Worm (Caenorhabditis elegans) whole organism, L3 larva: ENCODE results near the gene T14G11.1.

Source experiments
- R02D3.7 ChIP-seq: fragments of 150-350 bp; optimal IDR thresholded peaks from 2 replicates; lab custom pipeline; 2014; ENCODE audit warnings: missing biosample characterization, missing genetic modification characterization
- ZK546.5 ChIP-seq: sonication (generic microtip); optimal IDR thresholded peaks from 2 replicates; lab custom pipeline; 2017; ENCODE audit warnings: missing biosample characterization, missing genetic modification characterization
- ceh-16 ChIP-seq: sonication (generic microtip); optimal IDR thresholded peaks from 2 replicates; lab custom pipeline; 2017; ENCODE audit warnings: missing biosample characterization, missing genetic modification characterization
- ceh-28 ChIP-seq: fragments of 150-350 bp; optimal IDR thresholded peaks from 2 replicates; lab custom pipeline; 2014; ENCODE audit warnings: missing biosample characterization, missing genetic modification reagents, missing genetic modification characterization
- ceh-82 ChIP-seq: fragments of 150-350 bp; optimal IDR thresholded peaks from 2 replicates; lab custom pipeline; 2014; ENCODE audit warnings: missing biosample characterization, missing genetic modification characterization
- ceh-9 ChIP-seq: sonication (generic microtip); optimal IDR thresholded peaks from 2 replicates; lab custom pipeline; 2018; ENCODE audit warnings: missing biosample characterization, missing genetic modification characterization
- egl-27 ChIP-seq: sonication (generic microtip); optimal IDR thresholded peaks from 4 replicates; lab custom pipeline; 2017; ENCODE audit warnings: missing biosample characterization, missing genetic modification reagents, missing genetic modification characterization
- egl-5 ChIP-seq: fragments of 150-350 bp; optimal IDR thresholded peaks from 2 replicates; lab custom pipeline; 2017; ENCODE audit warnings: missing biosample characterization, missing genetic modification reagents, missing genetic modification characterization, inconsistent platforms
- elt-2 ChIP-seq: sonication (generic microtip); optimal IDR thresholded peaks from 2 replicates; lab custom pipeline; 2016; ENCODE audit warnings: missing genetic modification reagents, mild to moderate bottlenecking, missing genetic modification characterization, missing compliant biosample characterization
- elt-3 ChIP-seq, 3 experiments: fragments of 150-350 bp in 1 of 3; sonication (generic microtip) in 2 of 3; optimal IDR thresholded peaks; 2 replicates in 2 of 3; 4 replicates in 1 of 3; lab custom pipeline; 2014 to 2017; ENCODE audit warnings: missing biosample characterization in 3 of 3, missing genetic modification characterization in 3 of 3
- fkh-10 ChIP-seq: sonication (generic microtip); optimal IDR thresholded peaks from 2 replicates; lab custom pipeline; 2017; ENCODE audit warnings: missing biosample characterization, missing genetic modification reagents, missing genetic modification characterization
- fos-1 ChIP-seq: fragments of 150-350 bp; optimal IDR thresholded peaks from 2 replicates; lab custom pipeline; 2014; ENCODE audit warnings: missing biosample characterization, missing genetic modification characterization
- hmg-11 ChIP-seq: sonication (generic microtip); optimal IDR thresholded peaks from 2 replicates; lab custom pipeline; 2016; ENCODE audit warnings: missing genetic modification characterization, missing compliant biosample characterization
- jun-1 ChIP-seq: fragments of 150-350 bp; optimal IDR thresholded peaks from 2 replicates; lab custom pipeline; 2014; ENCODE audit warnings: missing biosample characterization, missing genetic modification reagents, missing genetic modification characterization
- lin-15B ChIP-seq: fragments of 150-350 bp; optimal IDR thresholded peaks from 2 replicates; lab custom pipeline; 2014; ENCODE audit warnings: missing biosample characterization, missing genetic modification characterization
- lin-39 ChIP-seq: fragments of 150-350 bp; optimal IDR thresholded peaks from 2 replicates; lab custom pipeline; 2018; ENCODE audit warnings: missing biosample characterization, missing genetic modification reagents, missing genetic modification characterization
- lsy-12 ChIP-seq: sonication (generic microtip); optimal IDR thresholded peaks from 2 replicates; lab custom pipeline; 2016; ENCODE audit warnings: mild to moderate bottlenecking, missing genetic modification characterization, missing compliant biosample characterization
- mml-1 ChIP-seq: fragments of 150-350 bp; sonication (generic microtip); optimal IDR thresholded peaks from 3 replicates; lab custom pipeline; 2014; ENCODE audit warnings: missing biosample characterization, missing genetic modification characterization
- nfya-1 ChIP-seq: sonication (generic microtip); optimal IDR thresholded peaks from 2 replicates; lab custom pipeline; 2017; ENCODE audit warnings: missing genetic modification characterization, mild to moderate bottlenecking, missing compliant biosample characterization, antibody characterized with exemption, moderate library complexity; ENCODE audit not compliant: insufficient read depth
- nhr-11 ChIP-seq: fragments of 150-350 bp; optimal IDR thresholded peaks from 2 replicates; lab custom pipeline; 2014; ENCODE audit warnings: missing biosample characterization, missing genetic modification characterization
- nhr-12 ChIP-seq: fragments of 150-350 bp; optimal IDR thresholded peaks from 2 replicates; lab custom pipeline; 2014; ENCODE audit warnings: missing biosample characterization, missing genetic modification characterization
- nhr-23 ChIP-seq: fragments of 150-350 bp; optimal IDR thresholded peaks from 2 replicates; lab custom pipeline; 2014; ENCODE audit warnings: missing biosample characterization, missing genetic modification reagents, missing genetic modification characterization
- nhr-237 ChIP-seq: fragments of 150-350 bp; optimal IDR thresholded peaks from 2 replicates; lab custom pipeline; 2014; ENCODE audit warnings: missing biosample characterization, missing genetic modification characterization
- nhr-25 ChIP-seq: sonication (generic microtip); optimal IDR thresholded peaks from 2 replicates; lab custom pipeline; 2017; ENCODE audit warnings: missing biosample characterization, missing genetic modification characterization
- nhr-28 ChIP-seq: fragments of 150-350 bp; optimal IDR thresholded peaks from 2 replicates; lab custom pipeline; 2014; ENCODE audit warnings: missing biosample characterization, missing genetic modification characterization
- nhr-43 ChIP-seq: sonication (generic microtip); optimal IDR thresholded peaks from 2 replicates; lab custom pipeline; 2016; ENCODE audit warnings: mild to moderate bottlenecking, missing genetic modification characterization, missing compliant biosample characterization; ENCODE audit not compliant: poor library complexity, severe bottlenecking
- nhr-67 ChIP-seq: fragments of 150-350 bp; optimal IDR thresholded peaks from 2 replicates; lab custom pipeline; 2014; ENCODE audit warnings: missing biosample characterization, missing genetic modification characterization
- nhr-76 ChIP-seq: fragments of 150-350 bp; sonication (generic microtip); optimal IDR thresholded peaks from 5 replicates; lab custom pipeline; 2014; ENCODE audit warnings: missing biosample characterization, missing genetic modification characterization
- pha-4 ChIP-seq: fragments of 150-350 bp; optimal IDR thresholded peaks from 2 replicates; lab custom pipeline; 2014; ENCODE audit warnings: missing biosample characterization, missing genetic modification reagents, missing genetic modification characterization
- pqm-1 ChIP-seq: fragments of 150-350 bp; optimal IDR thresholded peaks from 2 replicates; lab custom pipeline; 2017; ENCODE audit warnings: missing biosample characterization, missing genetic modification characterization, inconsistent platforms
- sea-2 ChIP-seq: fragments of 150-350 bp; sonication (generic microtip); optimal IDR thresholded peaks from 4 replicates; lab custom pipeline; 2014; ENCODE audit warnings: missing biosample characterization, missing genetic modification reagents, missing genetic modification characterization
- snpc-4 ChIP-seq: fragments of 150-350 bp; optimal IDR thresholded peaks from 2 replicates; lab custom pipeline; 2014; ENCODE audit warnings: missing biosample characterization, missing genetic modification characterization
- unc-39 ChIP-seq: sonication (generic microtip); optimal IDR thresholded peaks from 4 replicates; lab custom pipeline; 2017; ENCODE audit warnings: missing biosample characterization, missing genetic modification characterization
- unc-62 ChIP-seq: fragments of 150-350 bp; sonication (generic microtip); optimal IDR thresholded peaks from 4 replicates; lab custom pipeline; 2014; ENCODE audit warnings: missing biosample characterization, missing genetic modification reagents, missing genetic modification characterization
- ztf-11 ChIP-seq: fragments of 150-350 bp; optimal IDR thresholded peaks from 2 replicates; lab custom pipeline; 2014; ENCODE audit warnings: missing biosample characterization, missing genetic modification characterization
- ztf-4 ChIP-seq: fragments of 150-350 bp; optimal IDR thresholded peaks from 2 replicates; lab custom pipeline; 2014; ENCODE audit warnings: missing biosample characterization, missing genetic modification characterization

T14G11.1 gene

DNA sequence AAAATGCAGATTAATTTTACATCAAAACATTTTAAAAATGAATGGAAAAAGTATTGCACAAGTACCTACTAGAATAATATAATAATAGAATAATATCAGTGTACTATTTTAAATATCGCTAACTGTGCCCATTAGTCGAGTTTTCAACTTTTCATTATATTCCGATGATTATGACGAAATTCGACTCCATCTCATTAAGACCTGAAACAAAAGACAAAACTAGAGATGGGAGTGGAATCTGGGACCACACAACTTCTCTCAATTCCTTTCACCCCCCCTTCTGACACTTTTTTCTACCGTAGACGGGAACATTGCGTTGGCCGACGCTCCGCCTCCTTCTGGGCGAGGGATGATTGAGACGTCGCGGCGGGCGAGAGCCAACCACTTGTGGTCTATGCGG, 15.5 kb upstream of the T14G11.1 start, which contains the start of gene ser-7:
Gene ser-7, plus strand, starts transcription at position 301 of the 400 bp plus-strand sequence.
- TF ChIP-seq fkh-10 (GFP tag; lab: Kevin White, UChicago): no peak
- TF ChIP-seq ceh-82: no peak
- no peak for TF ChIP-seq nhr-23 (tag; lab: Kevin White, UChicago)
- no peak for TF ChIP-seq mml-1 (tag; lab: Kevin White, UChicago)
- TF ChIP-seq pha-4 (tag; lab: Kevin White, UChicago): no peak
- no peak for TF ChIP-seq pqm-1
- no peak for TF ChIP-seq nhr-28 (tag; lab: Kevin White, UChicago)
- no peak for TF ChIP-seq hmg-11 (tag; lab: Kevin White, UChicago)
- no peak for TF ChIP-seq nhr-237 (tag; lab: Kevin White, UChicago)
- TF ChIP-seq nhr-11 (tag; lab: Kevin White, UChicago): no peak
- TF ChIP-seq ZK546.5: no peak
- TF ChIP-seq ceh-16 (tag; lab: Kevin White, UChicago): no peak

DNA sequence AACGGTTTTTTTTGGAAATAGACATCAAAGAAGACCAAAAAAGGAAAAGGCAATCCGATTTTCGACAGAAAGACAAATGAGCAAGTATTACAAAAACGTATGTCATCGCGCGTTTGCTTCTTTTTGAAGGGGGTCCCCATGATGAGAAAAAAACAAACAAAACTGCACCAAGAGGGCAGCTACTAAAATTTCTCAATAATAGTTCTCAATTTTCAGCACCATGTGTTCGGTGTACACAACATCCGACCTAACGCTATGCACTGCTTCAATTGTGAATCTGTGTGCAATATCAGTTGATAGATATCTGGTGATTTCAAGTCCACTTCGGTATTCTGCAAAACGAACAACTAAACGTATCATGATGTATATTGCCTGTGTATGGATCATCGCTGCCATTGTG, 14.3 kb upstream of the T14G11.1 start:
- TF ChIP-seq sea-2 (GFP tag; lab: Kevin White, UChicago): no peak
- TF ChIP-seq elt-3 (tag; optimal IDR thresholded peaks at IDR 0.05; lab: Kevin White, UChicago): no peak
- TF ChIP-seq jun-1 (tag; lab: Kevin White, UChicago): no peak
- TF ChIP-seq ztf-11 (tag; lab: Kevin White, UChicago): no peak
- TF ChIP-seq unc-62: no peak
- no peak for TF ChIP-seq nhr-76 (tag; lab: Kevin White, UChicago)
- TF ChIP-seq ceh-9: no peak
- no peak for TF ChIP-seq fos-1 (tag; lab: Kevin White, UChicago)
- no peak for TF ChIP-seq egl-27
- TF ChIP-seq lsy-12 (tag; lab: Kevin White, UChicago): no peak
- TF ChIP-seq mml-1 (tag; lab: Kevin White, UChicago): no peak
- TF ChIP-seq elt-2 (tag; lab: Kevin White, UChicago): no peak
- TF ChIP-seq nhr-237 (tag; lab: Kevin White, UChicago): no peak
- no peak for TF ChIP-seq unc-39
- no peak for TF ChIP-seq ceh-16 (tag; lab: Kevin White, UChicago)
- no peak for TF ChIP-seq nhr-12 (tag; lab: Kevin White, UChicago)
- no peak for TF ChIP-seq egl-5 (tag; lab: Kevin White, UChicago)
- TF ChIP-seq snpc-4: no peak
- TF ChIP-seq, all 47 proteins: peak for 0

DNA sequence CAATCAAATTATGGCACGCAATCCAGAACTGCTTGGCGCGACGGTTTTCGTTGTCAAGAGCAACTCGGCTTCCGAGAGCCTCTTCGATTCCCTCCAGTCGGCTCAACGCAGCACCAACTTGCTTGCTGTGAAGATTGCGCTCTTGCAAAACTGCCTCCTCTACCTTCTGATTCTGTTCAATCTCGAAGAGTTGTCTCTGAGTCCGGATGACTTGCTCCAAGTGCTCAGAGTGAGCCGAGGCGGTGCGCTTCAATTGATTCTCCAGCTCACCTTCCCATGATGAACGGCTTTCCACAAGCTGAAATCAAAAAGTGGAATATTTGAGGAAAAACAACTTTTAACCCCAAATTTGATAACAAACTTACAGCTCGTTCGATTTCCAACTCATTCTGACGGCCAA, 4.3 kb upstream of the T14G11.1 start:
- no peak for TF ChIP-seq nhr-11 (tag; lab: Kevin White, UChicago)
- no peak for TF ChIP-seq pha-4 (tag; lab: Kevin White, UChicago)
- no peak for TF ChIP-seq fos-1 (tag; lab: Kevin White, UChicago)
- no peak for TF ChIP-seq nfya-1 (tag; lab: Kevin White, UChicago)
- no peak for TF ChIP-seq nhr-25
- TF ChIP-seq mml-1 (tag; lab: Kevin White, UChicago): no peak
- TF ChIP-seq unc-62: no peak
- no peak for TF ChIP-seq ceh-82
- no peak for TF ChIP-seq sea-2 (GFP tag; lab: Kevin White, UChicago)
- no peak for TF ChIP-seq ztf-4 (tag; lab: Kevin White, UChicago)
- no peak for TF ChIP-seq ZK546.5
- no peak for TF ChIP-seq nhr-67 (tag; lab: Kevin White, UChicago)
- no peak for TF ChIP-seq R02D3.7 (tag; lab: Kevin White, UChicago)

DNA sequence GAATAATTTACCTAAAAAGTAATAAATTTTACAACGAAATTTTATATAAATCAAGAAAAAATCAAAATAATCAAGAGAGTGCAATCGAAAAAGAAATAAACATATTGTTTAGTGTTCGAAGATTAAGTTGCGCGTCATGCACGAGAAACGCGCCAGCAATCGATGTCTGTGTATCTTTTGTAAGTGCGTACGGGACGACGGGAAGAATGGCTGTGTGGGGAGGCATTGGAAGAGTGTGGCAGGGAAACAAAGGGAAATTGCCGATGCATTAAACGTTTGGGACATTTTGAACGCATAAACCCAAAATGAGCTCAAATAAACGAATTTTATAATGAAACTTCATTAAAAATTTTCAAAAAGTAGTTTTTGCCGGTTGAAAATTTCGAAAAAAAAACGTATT, 1.6 kb upstream of the T14G11.1 start, which contains the start of gene immt-1:
Gene immt-1, minus strand, starts transcription at position 11 of the 400 bp plus-strand sequence.
- TF ChIP-seq egl-5 (tag; lab: Kevin White, UChicago): peak; percentile 15
- peak; percentile 72 for TF ChIP-seq lin-15B (tag; lab: Kevin White, UChicago)
- TF ChIP-seq nhr-23 (tag; lab: Kevin White, UChicago): peak; percentile 76
- TF ChIP-seq pha-4 (tag; lab: Kevin White, UChicago): peak; percentile 95
- peak; percentile 67 for TF ChIP-seq elt-2 (tag; lab: Kevin White, UChicago)
- no peak for TF ChIP-seq ztf-11 (tag; lab: Kevin White, UChicago)
- TF ChIP-seq snpc-4: peak; percentile 85
- peak; percentile 85 for TF ChIP-seq nhr-25
- peak; percentile 2 for TF ChIP-seq ceh-28
- TF ChIP-seq nhr-11 (tag; lab: Kevin White, UChicago): no peak
- TF ChIP-seq ceh-16 (tag; lab: Kevin White, UChicago): no peak
- peak; percentile 87 for TF ChIP-seq lin-39
- peak; percentile 20 for TF ChIP-seq jun-1 (tag; lab: Kevin White, UChicago)
- TF ChIP-seq nhr-67 (tag; lab: Kevin White, UChicago): no peak
- peak; percentile 63 for TF ChIP-seq pqm-1
- TF ChIP-seq hmg-11 (tag; lab: Kevin White, UChicago): peak; percentile 46
- TF ChIP-seq nfya-1 (tag; lab: Kevin White, UChicago): peak; percentile 82
- TF ChIP-seq nhr-43 (tag; lab: Kevin White, UChicago): peak; percentile 35
- TF ChIP-seq, all 47 proteins: peak for 14
